Fruit fly (Drosophila melanogaster): Measurements from ENCODE around the gene CG31431.

The CG31431 gene

dm6 chr3R:21864484-21864883, 6.0 kb upstream of the CG31431 start:
- TF ChIP-seq CG10631 (GFP tag; optimal IDR thresholded peaks at IDR 0.05) (no peak), fd85E (GFP tag; optimal IDR thresholded peaks at IDR 0.05) (no peak), dac (GFP tag; optimal IDR thresholded peaks at IDR 0.05) (no peak), CG4318 (GFP tag; optimal IDR thresholded peaks at IDR 0.05) (no peak)

dm6 chr3R:21864992-21865391, 5.5 kb upstream of the CG31431 start, which contains the start of gene lsn:
TSS of gene lsn (plus strand) at chr3R:21865168.
- TF ChIP-seq lz (GFP tag; optimal IDR thresholded peaks at IDR 0.05) (no peak), pdm3 (GFP tag; optimal IDR thresholded peaks at IDR 0.05) (no peak), fkh (GFP tag; optimal IDR thresholded peaks at IDR 0.05) (peak; percentile 64), Eip78C (GFP tag) (peak; percentile 53), Ets96B (tag; optimal IDR thresholded peaks at IDR 0.05) (no peak)

- TF ChIP-seq Sox102F (GFP tag; optimal IDR thresholded peaks at IDR 0.05): no peak
- TF ChIP-seq acj6 (GFP tag; optimal IDR thresholded peaks at IDR 0.05): no peak
- no peak for TF ChIP-seq dac (GFP tag; optimal IDR thresholded peaks at IDR 0.05)
- TF ChIP-seq Eip75B (GFP tag; optimal IDR thresholded peaks at IDR 0.05): no peak
- TF ChIP-seq vri (GFP tag; optimal IDR thresholded peaks at IDR 0.05): no peak
- no peak for TF ChIP-seq Hr38 (GFP tag; optimal IDR thresholded peaks at IDR 0.05)
- TF ChIP-seq fd59A (GFP tag; optimal IDR thresholded peaks at IDR 0.05): no peak
- no peak for TF ChIP-seq fkh (GFP tag; optimal IDR thresholded peaks at IDR 0.05)
Observed at dm6 chr3R:21867819-21868218, 2.7 kb upstream of the CG31431 start, which contains the start of the genes CG6569 and Cby. TSS of gene CG6569 (minus strand) at chr3R:21867919. TSS of gene Cby (plus strand) at chr3R:21868003.

DNA sequence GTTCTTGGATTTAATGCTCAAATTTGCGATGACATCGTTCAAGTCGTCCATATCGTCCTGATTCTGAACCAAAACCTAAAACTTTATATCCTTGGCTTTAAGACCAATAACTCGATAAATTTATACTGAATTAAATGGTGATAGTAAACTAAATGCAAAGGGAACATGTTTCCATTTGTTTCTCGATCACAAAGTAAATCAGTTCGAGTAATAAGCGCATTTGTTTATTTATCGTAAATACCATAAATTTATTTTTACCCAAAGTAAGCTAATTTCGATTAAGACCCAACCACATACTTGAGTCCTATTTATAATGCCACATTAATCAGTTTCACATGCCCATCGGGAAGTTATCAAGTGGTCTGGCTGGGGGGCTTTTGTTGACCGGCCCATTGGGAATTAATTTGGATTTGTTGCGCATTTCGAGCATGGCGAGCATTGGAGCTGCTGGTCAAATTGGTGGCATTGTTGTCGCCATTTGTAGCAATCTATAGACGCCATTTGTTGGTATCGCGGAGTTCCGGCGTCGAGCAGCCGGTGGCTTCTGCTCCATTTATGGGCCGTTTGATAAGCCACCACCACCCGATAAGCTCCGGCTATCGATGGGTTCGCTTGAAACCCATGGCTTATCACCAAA, 899 bp upstream of the CG31431 start, which contains the start of gene CG31174:
TSS of gene CG31174 (minus strand) at position 51 of the 637 bp plus-strand sequence.
- TF ChIP-seq eg (GFP tag; IDR thresholded peaks at IDR 0.05) (no peak), OdsH (GFP tag; optimal IDR thresholded peaks at IDR 0.05) (no peak), svp (GFP tag) (peak; percentile 77)

DNA sequence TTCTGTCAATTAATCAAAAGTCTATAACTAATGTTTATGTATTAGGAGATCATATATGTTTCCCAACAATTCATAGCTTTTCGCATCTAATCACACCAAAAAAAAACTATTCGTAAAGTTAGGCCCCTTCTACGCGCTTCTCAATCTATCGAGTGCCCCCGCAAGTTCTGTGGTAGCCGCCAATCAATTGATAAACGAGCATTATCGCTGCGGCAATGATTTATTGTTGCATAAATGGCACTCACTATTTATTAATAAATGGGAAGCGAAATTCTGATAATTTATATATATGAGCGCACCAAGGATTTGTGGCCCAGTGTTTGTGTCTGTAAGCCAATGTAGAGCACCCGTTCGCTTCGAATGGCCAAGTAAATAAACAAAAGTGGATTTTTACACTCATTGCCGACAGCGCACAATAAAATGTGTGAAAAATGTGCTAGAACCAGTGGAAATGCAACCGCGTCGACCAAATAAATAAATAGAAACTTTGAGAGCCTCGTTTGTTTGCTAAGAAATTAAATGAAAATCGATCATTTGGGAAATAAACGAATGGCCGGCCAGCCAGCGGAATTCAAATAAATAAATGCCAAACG, 963 bp downstream of the CG31431 start:
- TF ChIP-seq CG6808 (GFP tag; optimal IDR thresholded peaks at IDR 0.05): no peak
- no peak for TF ChIP-seq achi (GFP tag; optimal IDR thresholded peaks at IDR 0.05)
- TF ChIP-seq CG7368 (GFP tag; optimal IDR thresholded peaks at IDR 0.05): no peak
- no peak for TF ChIP-seq CG11762 (GFP tag; optimal IDR thresholded peaks at IDR 0.05; ENCODE audit: insufficient read depth)
- no peak for TF ChIP-seq CG10631 (GFP tag; optimal IDR thresholded peaks at IDR 0.05)
- no peak for TF ChIP-seq Sox102F (GFP tag; optimal IDR thresholded peaks at IDR 0.05)
- peak; percentile 73 for TF ChIP-seq fkh (GFP tag; optimal IDR thresholded peaks at IDR 0.05)
- TF ChIP-seq vri (GFP tag; optimal IDR thresholded peaks at IDR 0.05): no peak
- no peak for TF ChIP-seq Sox15 (GFP tag; optimal IDR thresholded peaks at IDR 0.05)
- no peak for TF ChIP-seq OdsH (GFP tag; optimal IDR thresholded peaks at IDR 0.05)
- peak; percentile 56 for TF ChIP-seq Eip78C (GFP tag)

DNA sequence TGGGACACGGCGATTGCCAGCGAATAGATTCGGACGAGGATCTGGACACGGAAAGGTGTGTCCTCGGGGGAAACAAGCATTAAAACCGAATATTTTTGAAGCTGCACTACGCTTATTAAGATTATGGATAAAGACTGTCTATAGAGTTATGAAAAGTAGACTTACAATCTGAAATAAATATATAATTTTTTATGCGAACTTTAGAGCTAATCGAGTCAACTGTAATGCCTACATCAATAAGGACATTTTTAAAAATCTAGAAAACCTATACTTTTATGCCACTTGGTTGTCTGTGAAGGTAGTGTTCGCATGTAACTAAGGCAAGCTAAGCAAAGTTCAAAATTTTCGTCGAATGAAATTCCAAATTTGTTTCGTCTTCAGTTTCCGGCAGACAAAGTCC, 3.0 kb downstream of the CG31431 start, which contains the start of gene CG31178:
TSS of gene CG31178 (plus strand) at position 301 of the 400 bp plus-strand sequence.
- TF ChIP-seq CG32006 (GFP tag; optimal IDR thresholded peaks at IDR 0.05) (no peak), CG4318 (GFP tag; optimal IDR thresholded peaks at IDR 0.05) (no peak), CG31627 (GFP tag; optimal IDR thresholded peaks at IDR 0.05) (no peak), Smox (GFP tag; optimal IDR thresholded peaks at IDR 0.05) (no peak), CG34406 (GFP tag; optimal IDR thresholded peaks at IDR 0.05) (no peak), Eip78C (GFP tag) (no peak), CG6163 (GFP tag; IDR thresholded peaks at IDR 0.05) (no peak), esn (GFP tag; optimal IDR thresholded peaks at IDR 0.05) (no peak), Ets96B (tag; optimal IDR thresholded peaks at IDR 0.05) (no peak), CG16779 (tag; optimal IDR thresholded peaks at IDR 0.05) (no peak), CG3032 (tag; optimal IDR thresholded peaks at IDR 0.05) (no peak), pdm3 (GFP tag; optimal IDR thresholded peaks at IDR 0.05) (no peak)

Data from whole organism, prepupa.